Fruit fly (Drosophila melanogaster) whole organism, adult: ENCODE results near the gene fliI.
A peak's percentile ranks its signal among the peaks of the same experiment; 100 is the strongest.

Experiments
- CG12768 ChIP-seq: fragments of 200-800 bp; sonication (Bioruptor generic); optimal IDR thresholded peaks from 2 replicates; lab custom pipeline; 2017; ENCODE audit warnings: missing biosample characterization, missing genetic modification characterization, mild to moderate bottlenecking, moderate library complexity, missing genetic modification reagents
- CG14711 ChIP-seq: fragments of 200-800 bp; sonication (Bioruptor generic); optimal IDR thresholded peaks from 2 replicates; lab custom pipeline; 2018; ENCODE audit warnings: missing biosample characterization, mild to moderate bottlenecking, missing genetic modification characterization, moderate library complexity
- Clk ChIP-seq: fragments of 200-800 bp; sonication (Bioruptor generic); optimal IDR thresholded peaks from 2 replicates; lab custom pipeline; 2017; ENCODE audit warnings: missing biosample characterization, missing genetic modification characterization
- Crg-1 ChIP-seq: fragments of 200-800 bp; sonication (Bioruptor generic); optimal IDR thresholded peaks from 2 replicates; lab custom pipeline; 2016; ENCODE audit warnings: missing biosample characterization, missing genetic modification characterization
- Mnt ChIP-seq: fragments of 200-800 bp; sonication (Bioruptor generic); optimal IDR thresholded peaks from 2 replicates; lab custom pipeline; 2016; ENCODE audit warnings: missing biosample characterization, mild to moderate bottlenecking, missing genetic modification characterization
- bab1 ChIP-seq: fragments of 200-800 bp; sonication (Bioruptor generic); optimal IDR thresholded peaks from 3 replicates; lab custom pipeline; 2019; ENCODE audit warnings: missing biosample characterization, mild to moderate bottlenecking, missing genetic modification characterization, moderate library complexity
- cnc ChIP-seq, 2 experiments: fragments of >200 bp; optimal IDR thresholded peaks; 2 replicates each; lab custom pipeline; 2017
- pad ChIP-seq: fragments of 200-800 bp; sonication (Bioruptor generic); optimal IDR thresholded peaks from 3 replicates; lab custom pipeline; 2017; ENCODE audit warnings: missing biosample characterization, missing genetic modification characterization, mild to moderate bottlenecking, moderate library complexity, missing genetic modification reagents

dm6 chrX:21366311-21366990 is 26.9 kb downstream of the fliI start:
- TF ChIP-seq Mnt (peak; percentile 86), Clk (GFP tag; lab: Kevin White, UChicago) (peak; percentile 89), pad (GFP tag; lab: Kevin White, UChicago) (peak; percentile 93), bab1 (peak; percentile 90), cnc (optimal IDR thresholded peaks at IDR 0.05; lab: Kevin White, UChicago) (no peak), CG12768 (GFP tag; lab: Kevin White, UChicago) (peak; percentile 94), CG14711 (peak; percentile 91), Crg-1 (GFP tag; lab: Kevin White, UChicago) (peak; percentile 81)
